Fruit fly (Drosophila melanogaster) whole organism, wandering third instar larva: ENCODE data around the gene slow.

Experiments used
- CG9705 ChIP-seq: fragments of 200-800 bp; sonication (Bioruptor generic); optimal IDR thresholded peaks from 2 replicates; lab custom pipeline; 2018; ENCODE audit warnings: missing biosample characterization, mild to moderate bottlenecking, missing genetic modification characterization
- CrebA ChIP-seq: fragments of 200-800 bp; sonication (Bioruptor generic); optimal IDR thresholded peaks from 2 replicates; lab custom pipeline; 2016; ENCODE audit warnings: missing biosample characterization, mild to moderate bottlenecking, missing genetic modification characterization, borderline replicate concordance
- Dif ChIP-seq: fragments of 200-275, 200-300 bp; sonication (Bioruptor generic); optimal IDR thresholded peaks from 2 replicates; lab custom pipeline; 2018; ENCODE audit warnings: missing biosample characterization, missing genetic modification characterization; ENCODE audit not compliant: partially characterized antibody
- HLH106 ChIP-seq: fragments of 200-800 bp; optimal IDR thresholded peaks from 3 replicates; lab custom pipeline; 2019; ENCODE audit warnings: missing biosample characterization, mild to moderate bottlenecking, missing genetic modification characterization, moderate library complexity
- Hnf4 ChIP-seq: fragments of 200-800 bp; sonication (Bioruptor generic); optimal IDR thresholded peaks from 2 replicates; lab custom pipeline; 2016; ENCODE audit warnings: missing biosample characterization, mild to moderate bottlenecking, missing genetic modification characterization
- Myc ChIP-seq: fragments of >200 bp; optimal IDR thresholded peaks from 2 replicates; lab custom pipeline; 2017
- h ChIP-seq: fragments of 200-800 bp; sonication (Bioruptor generic); optimal IDR thresholded peaks from 3 replicates; lab custom pipeline; 2016; ENCODE audit warnings: missing biosample characterization, mild to moderate bottlenecking, missing genetic modification characterization
- pan ChIP-seq: fragments of >200 bp; optimal IDR thresholded peaks from 2 replicates; lab custom pipeline; 2017
- psq ChIP-seq: fragments of 200-800 bp; sonication (Bioruptor generic); optimal IDR thresholded peaks from 3 replicates; lab custom pipeline; 2017; ENCODE audit warnings: missing biosample characterization, mild to moderate bottlenecking, missing genetic modification characterization, moderate library complexity
- rgr ChIP-seq: fragments of 200-800 bp; sonication (Bioruptor generic); optimal IDR thresholded peaks from 3 replicates; lab custom pipeline; 2016; ENCODE audit warnings: missing biosample characterization, mild to moderate bottlenecking, missing genetic modification characterization
- tai ChIP-seq: sonication (Bioruptor generic); optimal IDR thresholded peaks from 2 replicates; lab custom pipeline; 2016; ENCODE audit warnings: missing biosample characterization, missing genetic modification characterization
- usp ChIP-seq: fragments of >200 bp; optimal IDR thresholded peaks from 2 replicates; lab custom pipeline; 2017; ENCODE audit warnings: missing biosample characterization, missing genetic modification characterization

DNA sequence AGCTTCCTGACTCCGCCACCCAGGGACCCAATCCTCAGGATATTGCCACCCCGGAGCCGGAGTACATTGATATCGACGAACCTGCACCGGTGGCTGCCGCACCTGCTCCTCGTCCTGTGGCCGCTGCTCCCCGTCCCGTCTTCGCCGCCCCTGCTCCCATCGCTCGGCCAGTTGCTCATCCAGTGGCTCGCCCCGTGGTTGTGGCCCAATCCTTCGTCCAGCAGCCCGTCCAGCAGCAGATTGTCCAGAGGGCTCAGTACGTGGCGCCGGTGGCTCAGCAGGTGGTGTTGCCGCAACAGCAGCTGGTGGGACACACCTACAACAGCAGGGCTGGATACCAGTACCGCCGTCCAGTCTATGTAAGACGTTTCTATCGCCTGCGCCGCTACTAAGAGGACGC, 63.0 kb downstream of the slow start:
- no peak for TF ChIP-seq psq (GFP tag; lab: Kevin White, UChicago)
- no peak for TF ChIP-seq Hnf4 (GFP tag; lab: Kevin White, UChicago)
- TF ChIP-seq Myc (lab: Kevin White, UChicago) = no peak
- no peak for TF ChIP-seq h (GFP tag; lab: Kevin White, UChicago)
- TF ChIP-seq HLH106 (tag; lab: Kevin White, UChicago) = no peak
- no peak for TF ChIP-seq tai (GFP tag; lab: Kevin White, UChicago)
- no peak for TF ChIP-seq CrebA (GFP tag; lab: Kevin White, UChicago)
- TF ChIP-seq Dif = no peak
- TF ChIP-seq CG9705 (GFP tag; lab: Kevin White, UChicago) = no peak
- TF ChIP-seq rgr (GFP tag; lab: Kevin White, UChicago) = no peak
- no peak for TF ChIP-seq usp (GFP tag; lab: Kevin White, UChicago)
- no peak for TF ChIP-seq pan (lab: Kevin White, UChicago)
